Worm (Caenorhabditis elegans) whole organism, mixed stage, embryonic: ENCODE data around the gene nhr-104.

Source experiments
- drap-1 ChIP-seq: fragments of 200-800 bp; sonication (Bioruptor generic); optimal IDR thresholded peaks from 3 replicates; lab custom pipeline; 2018; ENCODE audit warnings: mild to moderate bottlenecking, missing genetic modification characterization, missing compliant biosample characterization
- hlh-1 ChIP-seq: fragments of 150-350 bp; optimal IDR thresholded peaks from 2 replicates; lab custom pipeline; 2014; ENCODE audit warnings: missing biosample characterization, missing genetic modification reagents, missing genetic modification characterization
- lsy-2 ChIP-seq: fragments of 150-350 bp; optimal IDR thresholded peaks from 2 replicates; lab custom pipeline; 2014; ENCODE audit warnings: missing biosample characterization, missing genetic modification characterization
- nhr-237 ChIP-seq: fragments of 150-350 bp; optimal IDR thresholded peaks from 2 replicates; lab custom pipeline; 2014; ENCODE audit warnings: missing biosample characterization, missing genetic modification characterization
- pha-4 ChIP-seq: fragments of 150-350 bp; optimal IDR thresholded peaks from 2 replicates; lab custom pipeline; 2018; ENCODE audit warnings: missing biosample characterization, missing genetic modification reagents, missing genetic modification characterization
- snpc-4 ChIP-seq: fragments of 150-350 bp; optimal IDR thresholded peaks from 2 replicates; lab custom pipeline; 2014; ENCODE audit warnings: missing biosample characterization, missing genetic modification characterization
- sptf-1 ChIP-seq: sonication (generic microtip); optimal IDR thresholded peaks from 2 replicates; lab custom pipeline; 2017; ENCODE audit warnings: mild to moderate bottlenecking, missing genetic modification characterization, moderate library complexity, missing compliant biosample characterization
- unc-120 ChIP-seq: sonication (generic microtip); optimal IDR thresholded peaks from 2 replicates; lab custom pipeline; 2017; ENCODE audit warnings: missing genetic modification characterization, missing compliant biosample characterization; ENCODE audit not compliant: poor library complexity, severe bottlenecking
- unc-39 ChIP-seq: fragments of 150-350 bp; optimal IDR thresholded peaks from 2 replicates; lab custom pipeline; 2014; ENCODE audit warnings: missing biosample characterization, missing genetic modification characterization
- unc-62 ChIP-seq: fragments of 150-350 bp; optimal IDR thresholded peaks from 2 replicates; lab custom pipeline; 2014; ENCODE audit warnings: missing biosample characterization, missing genetic modification reagents, missing genetic modification characterization

DNA sequence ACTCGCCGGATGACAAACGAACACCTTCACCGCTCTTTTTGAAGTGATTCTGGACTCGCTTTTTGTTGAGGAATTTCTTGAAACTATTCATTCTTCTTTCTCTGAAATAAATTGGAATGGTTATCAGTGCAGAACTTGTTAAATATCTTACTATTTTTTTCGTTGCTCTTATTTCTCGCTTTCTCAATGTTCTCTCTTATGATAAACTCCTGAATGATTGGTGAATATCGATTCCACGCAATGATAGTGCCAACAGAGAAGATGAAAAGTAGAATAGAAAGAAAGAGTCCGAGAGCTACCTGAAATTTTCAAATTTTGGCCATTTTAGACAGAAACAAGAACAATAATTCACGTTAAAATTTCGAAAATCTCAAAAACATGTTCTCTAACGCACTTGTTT is 20.9 kb upstream of the nhr-104 start, which contains the start of gene ubxn-6:
- no peak for TF ChIP-seq snpc-4 (tag; lab: Kevin White, UChicago)
- TF ChIP-seq sptf-1 = no peak
- no peak for TF ChIP-seq unc-39 (tag; lab: Kevin White, UChicago)
- TF ChIP-seq nhr-237 (tag; lab: Kevin White, UChicago) = no peak
- TF ChIP-seq hlh-1 (tag; lab: Kevin White, UChicago) = no peak
- TF ChIP-seq lsy-2 (tag; lab: Kevin White, UChicago) = no peak
- TF ChIP-seq drap-1 = no peak
- TF ChIP-seq pha-4 (tag; lab: Kevin White, UChicago) = no peak
- no peak for TF ChIP-seq unc-62
- TF ChIP-seq unc-120 (tag; lab: Kevin White, UChicago) = no peak
